Worm (Caenorhabditis elegans) whole organism, L2 larva: Measurements from ENCODE around the gene C35D10.6.

ENCODE experiments used
- F13H6.1 ChIP-seq: sonication (generic microtip); optimal IDR thresholded peaks from 2 replicates; lab custom pipeline; 2016; ENCODE audit warnings: missing genetic modification characterization, missing compliant biosample characterization
- Y55F3AM.14 ChIP-seq: fragments of 200-800 bp; sonication (Bioruptor generic); optimal IDR thresholded peaks from 2 replicates; lab custom pipeline; 2018; ENCODE audit warnings: mild to moderate bottlenecking, missing genetic modification characterization, missing compliant biosample characterization
- ZK546.5 ChIP-seq: sonication (generic microtip); optimal IDR thresholded peaks from 2 replicates; lab custom pipeline; 2017; ENCODE audit warnings: missing biosample characterization, missing genetic modification characterization
- alr-1 ChIP-seq: fragments of 150-350 bp; optimal IDR thresholded peaks from 2 replicates; lab custom pipeline; 2014; ENCODE audit warnings: missing biosample characterization, missing genetic modification characterization
- aly-2 ChIP-seq: fragments of 150-350 bp; optimal IDR thresholded peaks from 2 replicates; lab custom pipeline; 2014; ENCODE audit warnings: missing biosample characterization, missing genetic modification characterization
- ama-1 ChIP-seq: fragments of 150-350 bp; optimal IDR thresholded peaks from 2 replicates; lab custom pipeline; 2018; ENCODE audit warnings: inconsistent platforms
- blmp-1 ChIP-seq: sonication (generic microtip); optimal IDR thresholded peaks from 2 replicates; lab custom pipeline; 2017; ENCODE audit warnings: missing genetic modification characterization, mild to moderate bottlenecking, missing compliant biosample characterization, antibody characterized with exemption, moderate library complexity; ENCODE audit not compliant: insufficient read depth
- crh-2 ChIP-seq: sonication (generic microtip); optimal IDR thresholded peaks from 2 replicates; lab custom pipeline; 2017; ENCODE audit warnings: missing biosample characterization, missing genetic modification characterization
- dmd-4 ChIP-seq: sonication (generic microtip); optimal IDR thresholded peaks from 2 replicates; lab custom pipeline; 2017; ENCODE audit warnings: missing biosample characterization, missing genetic modification characterization
- egl-27 ChIP-seq: sonication (generic microtip); optimal IDR thresholded peaks from 3 replicates; lab custom pipeline; 2017; ENCODE audit warnings: missing biosample characterization, missing genetic modification reagents, missing genetic modification characterization
- elt-1 ChIP-seq: fragments of 150-350 bp; optimal IDR thresholded peaks from 2 replicates; lab custom pipeline; 2014; ENCODE audit warnings: missing biosample characterization, missing genetic modification characterization
- elt-3 ChIP-seq: sonication (generic microtip); optimal IDR thresholded peaks from 2 replicates; lab custom pipeline; 2017; ENCODE audit warnings: missing biosample characterization, missing genetic modification characterization
- gmeb-1 ChIP-seq: fragments of 150-350 bp; optimal IDR thresholded peaks from 2 replicates; lab custom pipeline; 2014; ENCODE audit warnings: missing biosample characterization, missing genetic modification characterization
- lin-11 ChIP-seq: fragments of 150-350 bp; sonication (generic microtip); optimal IDR thresholded peaks from 2 replicates; lab custom pipeline; 2014; ENCODE audit warnings: missing biosample characterization, missing genetic modification characterization, inconsistent platforms, mixed read lengths
- lsy-2 ChIP-seq, 2 experiments: fragments of 150-350 bp in 1 of 2; sonication (generic microtip) in 1 of 2; optimal IDR thresholded peaks; 2 replicates each; lab custom pipeline; 2014 to 2017; ENCODE audit warnings: missing biosample characterization in 2 of 2, missing genetic modification characterization in 2 of 2
- mab-5 ChIP-seq: fragments of 150-350 bp; optimal IDR thresholded peaks from 2 replicates; lab custom pipeline; 2014; ENCODE audit warnings: missing biosample characterization, missing genetic modification characterization
- mbf-1 ChIP-seq: sonication (generic microtip); optimal IDR thresholded peaks from 2 replicates; lab custom pipeline; 2017; ENCODE audit warnings: missing biosample characterization, missing genetic modification characterization
- mdl-1 ChIP-seq, 2 experiments: fragments of 150-350 bp in 1 of 2; sonication (generic microtip) in 1 of 2; optimal IDR thresholded peaks; 2 replicates each; lab custom pipeline; 2017; ENCODE audit warnings: missing biosample characterization in 2 of 2, missing genetic modification characterization in 2 of 2
- nhr-10 ChIP-seq: sonication (generic microtip); optimal IDR thresholded peaks from 2 replicates; lab custom pipeline; 2017; ENCODE audit warnings: missing biosample characterization, missing genetic modification characterization
- nhr-11 ChIP-seq: fragments of 150-350 bp; optimal IDR thresholded peaks from 2 replicates; lab custom pipeline; 2014; ENCODE audit warnings: missing biosample characterization, missing genetic modification characterization
- nhr-12 ChIP-seq: fragments of 150-350 bp; optimal IDR thresholded peaks from 2 replicates; lab custom pipeline; 2014; ENCODE audit warnings: missing biosample characterization, missing genetic modification characterization
- nhr-23 ChIP-seq: fragments of 150-350 bp; optimal IDR thresholded peaks from 2 replicates; lab custom pipeline; 2014; ENCODE audit warnings: missing biosample characterization, missing genetic modification reagents, missing genetic modification characterization
- nhr-237 ChIP-seq: fragments of 150-350 bp; optimal IDR thresholded peaks from 2 replicates; lab custom pipeline; 2014; ENCODE audit warnings: missing biosample characterization, missing genetic modification characterization
- nhr-77 ChIP-seq: fragments of 150-350 bp; optimal IDR thresholded peaks from 2 replicates; lab custom pipeline; 2014; ENCODE audit warnings: missing biosample characterization, missing genetic modification characterization
- peb-1 ChIP-seq: fragments of 150-350 bp; optimal IDR thresholded peaks from 2 replicates; lab custom pipeline; 2014; ENCODE audit warnings: missing biosample characterization, missing genetic modification characterization
- skn-1 ChIP-seq: sonication (generic microtip); optimal IDR thresholded peaks from 2 replicates; lab custom pipeline; 2017; ENCODE audit warnings: missing biosample characterization, missing genetic modification characterization
- sma-3 ChIP-seq: sonication (generic microtip); optimal IDR thresholded peaks from 2 replicates; lab custom pipeline; 2016; ENCODE audit warnings: missing genetic modification reagents, missing genetic modification characterization, missing compliant biosample characterization
- snpc-4 ChIP-seq: fragments of 150-350 bp; optimal IDR thresholded peaks from 2 replicates; lab custom pipeline; 2014; ENCODE audit warnings: missing biosample characterization, missing genetic modification characterization
- unc-39 ChIP-seq: fragments of 150-350 bp; optimal IDR thresholded peaks from 2 replicates; lab custom pipeline; 2014; ENCODE audit warnings: missing biosample characterization, missing genetic modification characterization
- unc-55 ChIP-seq: fragments of 150-350 bp; sonication (generic microtip); optimal IDR thresholded peaks from 3 replicates; lab custom pipeline; 2014; ENCODE audit warnings: missing biosample characterization, missing genetic modification reagents, missing genetic modification characterization
- unc-62 ChIP-seq: fragments of 150-350 bp; optimal IDR thresholded peaks from 2 replicates; lab custom pipeline; 2014; ENCODE audit warnings: missing biosample characterization, missing genetic modification reagents, missing genetic modification characterization
- zag-1 ChIP-seq: fragments of 150-350 bp; optimal IDR thresholded peaks from 2 replicates; lab custom pipeline; 2014; ENCODE audit warnings: missing biosample characterization, missing genetic modification characterization
- ztf-1 ChIP-seq: fragments of 200-800 bp; sonication (Bioruptor generic); conservative IDR thresholded peaks from 2 replicates; pipeline ENCODE4 v1.3.6; 2022; ENCODE audit warnings: missing genetic modification characterization, missing compliant biosample characterization
- ztf-4 ChIP-seq: fragments of 150-350 bp; optimal IDR thresholded peaks from 2 replicates; lab custom pipeline; 2014; ENCODE audit warnings: missing biosample characterization, missing genetic modification characterization

The C35D10.6 gene

ce11 chrIII:4859039-4859438 lies at the start of gene C35D10.6:
TSS of gene C35D10.6 (plus strand) at chrIII:4859339.
- TF ChIP-seq nhr-237 (tag; lab: Kevin White, UChicago) (no peak), lin-11 (tag; lab: Kevin White, UChicago) (no peak), zag-1 (tag; lab: Kevin White, UChicago) (no peak), F13H6.1 (no peak), mbf-1 (tag; lab: Kevin White, UChicago) (no peak), nhr-12 (no peak), gmeb-1 (tag; lab: Kevin White, UChicago) (no peak), crh-2 (tag; lab: Kevin White, UChicago) (no peak), unc-62 (GFP tag; lab: Kevin White, UChicago) (no peak), ztf-1 (GFP tag; lab: Robert Waterston, UW) (no peak)

ce11 chrIII:4809526-4810153 lies 49.5 kb upstream of the C35D10.6 start, which contains the start of gene pal-1:
TSS of gene pal-1 (minus strand) at chrIII:4809576.
- TF ChIP-seq F13H6.1 (no peak), alr-1 (tag; lab: Kevin White, UChicago) (no peak), nhr-77 (tag; lab: Kevin White, UChicago) (no peak), lsy-2 (tag; optimal IDR thresholded peaks at IDR 0.05; lab: Kevin White, UChicago) (no peak), nhr-23 (tag; lab: Kevin White, UChicago) (no peak), crh-2 (tag; lab: Kevin White, UChicago) (no peak), unc-55 (GFP tag; lab: Kevin White, UChicago) (no peak), ztf-4 (tag; lab: Kevin White, UChicago) (no peak), snpc-4 (tag; lab: Kevin White, UChicago) (no peak), blmp-1 (no peak), mab-5 (tag; lab: Kevin White, UChicago) (no peak), mdl-1 (tag; optimal IDR thresholded peaks at IDR 0.05; lab: Kevin White, UChicago) (no peak), elt-3 (no peak), zag-1 (tag; lab: Kevin White, UChicago) (no peak)
- TF ChIP-seq, all 48 proteins: peak for 0

ce11 chrIII:4811195-4811594 lies 47.9 kb upstream of the C35D10.6 start, which contains the start of gene C38D4.7:
TSS of gene C38D4.7 (minus strand) at chrIII:4811295.
- TF ChIP-seq nhr-237 (tag; lab: Kevin White, UChicago), result no peak
- TF ChIP-seq elt-1, result no peak
- no peak for TF ChIP-seq ZK546.5 (tag; lab: Kevin White, UChicago)
- TF ChIP-seq nhr-10, result no peak
- no peak for TF ChIP-seq mbf-1 (tag; lab: Kevin White, UChicago)
- no peak for TF ChIP-seq egl-27
- no peak for TF ChIP-seq mdl-1 (tag; optimal IDR thresholded peaks at IDR 0.05; lab: Kevin White, UChicago)
- TF ChIP-seq ama-1 (lab: Kevin White, UChicago), result no peak
- no peak for TF ChIP-seq aly-2 (tag; lab: Kevin White, UChicago)
- no peak for TF ChIP-seq dmd-4 (tag; lab: Kevin White, UChicago)
- TF ChIP-seq unc-55 (GFP tag; lab: Kevin White, UChicago), result no peak
- TF ChIP-seq ztf-4 (tag; lab: Kevin White, UChicago), result no peak
- TF ChIP-seq gmeb-1 (tag; lab: Kevin White, UChicago), result no peak
- TF ChIP-seq, all 48 proteins: peak for 0

DNA sequence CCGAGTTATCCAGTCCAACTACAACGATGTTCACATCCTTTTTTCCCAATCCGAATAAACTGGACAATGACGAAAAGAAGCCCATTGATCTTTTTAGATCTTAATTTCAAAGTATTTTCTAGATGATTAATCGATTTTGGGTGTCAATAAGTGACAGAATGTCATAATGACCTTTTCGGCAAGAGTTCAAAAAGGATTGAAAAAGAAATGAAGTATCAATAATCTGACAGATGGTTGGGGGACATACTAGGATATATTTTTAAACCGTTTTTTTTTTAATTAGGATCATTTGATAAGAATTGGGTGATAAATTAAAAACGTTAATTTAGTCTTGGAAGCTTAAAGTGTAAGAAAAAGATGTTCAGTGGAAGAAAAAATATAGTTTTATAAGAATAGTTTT lies 44.4 kb upstream of the C35D10.6 start, which contains the start of gene arl-6:
Gene arl-6 (minus strand): TSS at position 101 of the 400 bp plus-strand sequence.
- TF ChIP-seq egl-27, result no peak

- TF ChIP-seq mbf-1 (tag; lab: Kevin White, UChicago), result no peak
- TF ChIP-seq gmeb-1 (tag; lab: Kevin White, UChicago), result no peak
- no peak for TF ChIP-seq snpc-4 (tag; lab: Kevin White, UChicago)
- no peak for TF ChIP-seq lsy-2 (tag; optimal IDR thresholded peaks at IDR 0.05; lab: Kevin White, UChicago)
- TF ChIP-seq dmd-4 (tag; lab: Kevin White, UChicago), result no peak
- TF ChIP-seq peb-1, result no peak
- TF ChIP-seq sma-3 (GFP tag; lab: Kevin White, UChicago), result no peak
- TF ChIP-seq mdl-1 (tag; optimal IDR thresholded peaks at IDR 0.05; lab: Kevin White, UChicago), result no peak
- no peak for TF ChIP-seq nhr-237 (tag; lab: Kevin White, UChicago)
- no peak for TF ChIP-seq alr-1 (tag; lab: Kevin White, UChicago)
- no peak for TF ChIP-seq nhr-77 (tag; lab: Kevin White, UChicago)
- no peak for TF ChIP-seq nhr-11 (tag; lab: Kevin White, UChicago)
- no peak for TF ChIP-seq Y55F3AM.14 (GFP tag; lab: Kevin White, UChicago)
- no peak for TF ChIP-seq unc-62 (GFP tag; lab: Kevin White, UChicago)
- no peak for TF ChIP-seq ama-1 (lab: Kevin White, UChicago)
- no peak for TF ChIP-seq ztf-1 (GFP tag; lab: Robert Waterston, UW)
- TF ChIP-seq unc-39 (tag; lab: Kevin White, UChicago), result no peak
- no peak for TF ChIP-seq crh-2 (tag; lab: Kevin White, UChicago)
- TF ChIP-seq nhr-12, result no peak
- TF ChIP-seq skn-1, result no peak
- TF ChIP-seq, all 48 proteins: peak for 0
Observed at ce11 chrIII:4817240-4817639, 41.9 kb upstream of the C35D10.6 start, which contains the start of gene F26A1.4. TSS of gene F26A1.4 (plus strand) at chrIII:4817540.
